Worm (Caenorhabditis elegans): ENCODE data around the gene C07E3.4.

Gene C07E3.4

ce11 chrII:10388041-10388706, 27.6 kb downstream of the C07E3.4 start (continued):
- TF ChIP-seq daf-8 (GFP tag; IDR thresholded peaks at IDR 0.05) (no peak), nhr-102 (tag; optimal IDR thresholded peaks at IDR 0.05) (peak; percentile 43), F26F4.8 (GFP tag; conservative IDR thresholded peaks at IDR 0.05) (no peak), Y5F2A.4 (GFP tag; optimal IDR thresholded peaks at IDR 0.05) (no peak), unc-130 (GFP tag; optimal IDR thresholded peaks at IDR 0.05) (peak; percentile 31), ama-1 (optimal IDR thresholded peaks at IDR 0.05) (peak; percentile 70), lin-15B (tag; optimal IDR thresholded peaks at IDR 0.05) (no peak), dmd-6 (GFP tag; IDR thresholded peaks at IDR 0.05) (0 out of 2 replicates have a peak, but pooled peaks have one; percentile 24), F10B5.3 (tag; optimal IDR thresholded peaks at IDR 0.05) (no peak), nhr-77 (tag; optimal IDR thresholded peaks at IDR 0.05) (peak; percentile 41), saeg-2 (GFP tag; IDR thresholded peaks at IDR 0.05) (no peak), aha-1 (tag) (peak; percentile 76), cey-2 (tag; optimal IDR thresholded peaks at IDR 0.05; ENCODE audit: borderline replicate concordance, insufficient read depth) (no peak), dmd-8 (GFP tag; IDR thresholded peaks at IDR 0.05) (no peak), spr-3 (GFP tag; optimal IDR thresholded peaks at IDR 0.05) (no peak), mdl-1 (tag; optimal IDR thresholded peaks at IDR 0.05) (peak in 1 of 2 experiments; percentile 48), fkh-10 (GFP tag; optimal IDR thresholded peaks at IDR 0.05) (peak; percentile 6), madf-5 (GFP tag; IDR thresholded peaks at IDR 0.05) (no peak), madf-9 (GFP tag; conservative IDR thresholded peaks at IDR 0.05) (no peak), tra-1 (GFP tag; IDR thresholded peaks at IDR 0.05) (0 out of 2 replicates have a peak, but pooled peaks have one; percentile 18), daf-16 (GFP tag; optimal IDR thresholded peaks at IDR 0.05) (peak in 1 of 2 experiments; percentile 27), daf-16 (tag; optimal IDR thresholded peaks at IDR 0.05) (peak; percentile 70), pqm-1 (tag; optimal IDR thresholded peaks at IDR 0.05) (peak; percentile 16), mxl-3 (GFP tag; optimal IDR thresholded peaks at IDR 0.05) (peak; percentile 13), nhr-111 (GFP tag; optimal IDR thresholded peaks at IDR 0.05) (no peak), dpl-1 (GFP tag; optimal IDR thresholded peaks at IDR 0.05) (peak; percentile 74), lin-13 (GFP tag; optimal IDR thresholded peaks at IDR 0.05) (no peak), T26A8.4 (GFP tag; IDR thresholded peaks at IDR 0.05) (no peak), fos-1 (tag; optimal IDR thresholded peaks at IDR 0.05) (no peak), dve-1 (tag; optimal IDR thresholded peaks at IDR 0.05; ENCODE audit: insufficient read depth) (peak; percentile 87), ceh-20 (GFP tag; IDR thresholded peaks at IDR 0.05) (no peak), lin-38 (GFP tag; IDR thresholded peaks at IDR 0.05) (peak; percentile 73), arid-1 (GFP tag; conservative IDR thresholded peaks at IDR 0.05) (peak; percentile 53; the same call in 1 of the 2 replicates), zfp-2 (tag; optimal IDR thresholded peaks at IDR 0.05) (no peak), mep-1 (tag; optimal IDR thresholded peaks at IDR 0.05) (peak; percentile 93), hlh-30 (tag; optimal IDR thresholded peaks at IDR 0.05; ENCODE audit: insufficient read depth) (peak; percentile 67), mxl-2 (GFP tag; conservative IDR thresholded peaks at IDR 0.05) (peak; percentile 92), Y105C5A.15 (GFP tag; IDR thresholded peaks at IDR 0.05) (no peak), R02D3.7 (tag; optimal IDR thresholded peaks at IDR 0.05) (peak; percentile 99), ZK337.2 (GFP tag; IDR thresholded peaks at IDR 0.05) (no peak), attf-4 (tag; optimal IDR thresholded peaks at IDR 0.05) (no peak), unc-62 (GFP tag; optimal IDR thresholded peaks at IDR 0.05 in 1 of 2) (no peak), unc-62 (tag; optimal IDR thresholded peaks at IDR 0.05) (no peak), duxl-1 (tag; optimal IDR thresholded peaks at IDR 0.05; ENCODE audit: poor library complexity) (peak; percentile 59), F37D6.2 (tag; optimal IDR thresholded peaks at IDR 0.05) (peak; percentile 14), hlh-11 (tag; optimal IDR thresholded peaks at IDR 0.05) (peak; percentile 77), F44E2.7 (GFP tag; IDR thresholded peaks at IDR 0.05) (no peak), snpc-1.2 (GFP tag; IDR thresholded peaks at IDR 0.05) (no peak), ceh-44 (GFP tag; IDR thresholded peaks at IDR 0.05) (no peak), nhr-41 (GFP tag; IDR thresholded peaks at IDR 0.05) (no peak)
